Fruit fly (Drosophila melanogaster): ENCODE measurements around the gene CG13280.

CG13280 gene

DNA sequence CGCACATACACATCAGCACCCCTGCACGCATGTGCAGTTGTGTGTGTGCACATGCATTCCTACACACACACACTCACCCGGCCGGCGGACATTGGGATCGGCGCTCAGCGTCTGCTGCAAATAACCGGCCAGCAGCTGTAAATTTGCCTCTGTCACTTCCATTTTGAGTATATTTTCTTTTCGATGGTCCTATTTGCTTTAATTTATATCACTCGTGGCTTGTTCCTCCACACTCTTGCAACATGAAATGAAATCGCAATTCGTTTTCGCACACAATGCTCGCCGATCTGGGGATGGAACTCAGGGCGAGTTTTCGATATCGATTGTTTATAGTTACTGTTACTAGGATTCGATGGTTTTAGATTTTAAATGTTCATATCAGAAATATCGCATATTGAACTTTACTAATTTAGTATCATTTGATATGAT lies 4.0 kb upstream of the CG13280 start, which contains the start of gene Cse1 (continued):
- TF ChIP-seq pros (GFP tag; optimal IDR thresholded peaks at IDR 0.05) (no peak), CG34422 (GFP tag; IDR thresholded peaks at IDR 0.05) (peak; percentile 92), Sry-δ (GFP tag; optimal IDR thresholded peaks at IDR 0.05) (peak; percentile 81), Doc3 (GFP tag; IDR thresholded peaks at IDR 0.05; ENCODE audit: partially characterized antibody) (0 out of 3 replicates have a peak, but pooled peaks have one; percentile 40), trem (tag; optimal IDR thresholded peaks at IDR 0.05) (peak; percentile 14), Awh (GFP tag; IDR thresholded peaks at IDR 0.05) (no peak), Atf-2 (GFP tag; optimal IDR thresholded peaks at IDR 0.05) (no peak), Sox100B (GFP tag; optimal IDR thresholded peaks at IDR 0.05) (no peak), CG2199 (GFP tag; IDR thresholded peaks at IDR 0.05) (0 out of 3 replicates have a peak, but pooled peaks have one; percentile 50), CG10462 (GFP tag; optimal IDR thresholded peaks at IDR 0.05) (no peak), tup (GFP tag; optimal IDR thresholded peaks at IDR 0.05) (no peak), esg (GFP tag; conservative IDR thresholded peaks at IDR 0.05) (no peak), zfh2 (GFP tag; optimal IDR thresholded peaks at IDR 0.05) (no peak), CG18764 (GFP tag; optimal IDR thresholded peaks at IDR 0.05) (no peak), HLH4C (GFP tag; IDR thresholded peaks at IDR 0.05; ENCODE audit: partially characterized antibody) (peak; percentile 50), BEAF-32 (GFP tag; optimal IDR thresholded peaks at IDR 0.05) (peak; percentile 71), pzg (GFP tag; optimal IDR thresholded peaks at IDR 0.05) (peak; percentile 34), Ada2b (GFP tag; IDR thresholded peaks at IDR 0.05) (no peak), Usf (GFP tag; optimal IDR thresholded peaks at IDR 0.05) (no peak), Dll (GFP tag; IDR thresholded peaks at IDR 0.05; ENCODE audit: partially characterized antibody) (peak; percentile 74)

DNA sequence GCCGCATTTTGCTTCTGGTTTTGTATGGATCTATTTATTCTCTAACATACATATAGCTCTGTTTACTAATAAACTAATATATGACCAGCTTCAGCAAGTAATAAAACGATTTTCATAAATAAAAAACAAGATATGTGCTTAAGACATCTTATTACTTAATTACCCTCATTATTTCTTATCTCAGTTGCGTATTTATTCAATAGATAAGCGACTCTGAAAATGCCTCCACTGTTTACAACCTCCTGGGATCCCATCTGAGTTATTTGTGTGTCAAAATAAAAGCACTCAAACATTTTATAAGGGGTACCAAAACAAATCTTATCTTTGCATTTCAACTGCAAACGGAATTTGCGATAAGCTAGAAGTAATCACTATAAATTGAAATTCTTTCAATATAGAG lies 1.2 kb downstream of the CG13280 start:
- TF ChIP-seq CG32532 (GFP tag; IDR thresholded peaks at IDR 0.05) (no peak), CG11723 (GFP tag; optimal IDR thresholded peaks at IDR 0.05) (no peak), eyg (GFP tag; optimal IDR thresholded peaks at IDR 0.05) (no peak), ewg (GFP tag; optimal IDR thresholded peaks at IDR 0.05) (no peak), CG6683 (GFP tag; optimal IDR thresholded peaks at IDR 0.05) (no peak), gsb (GFP tag; IDR thresholded peaks at IDR 0.05) (no peak), Dip3 (GFP tag; optimal IDR thresholded peaks at IDR 0.05) (no peak), CG15601 (tag; optimal IDR thresholded peaks at IDR 0.05) (peak; percentile 12), grau (tag; optimal IDR thresholded peaks at IDR 0.05) (peak; percentile 37), Hey (tag; optimal IDR thresholded peaks at IDR 0.05) (peak; percentile 30), CG13624 (GFP tag; optimal IDR thresholded peaks at IDR 0.05) (no peak), row (GFP tag; IDR thresholded peaks at IDR 0.05) (no peak), schlank (tag; optimal IDR thresholded peaks at IDR 0.05) (peak; percentile 10), usp (GFP tag; optimal IDR thresholded peaks at IDR 0.05) (no peak), kni (GFP tag; optimal IDR thresholded peaks at IDR 0.05) (no peak), Asciz (GFP tag; optimal IDR thresholded peaks at IDR 0.05) (no peak), ato (GFP tag; IDR thresholded peaks at IDR 0.05; ENCODE audit: partially characterized antibody) (no peak), maf-S (GFP tag; optimal IDR thresholded peaks at IDR 0.05) (no peak), Nf-YB (GFP tag; optimal IDR thresholded peaks at IDR 0.05) (peak; percentile 36), zen (tag; optimal IDR thresholded peaks at IDR 0.05) (no peak), CG2116 (GFP tag; optimal IDR thresholded peaks at IDR 0.05) (no peak), CG33557 (GFP tag; optimal IDR thresholded peaks at IDR 0.05) (no peak), CG14014 (GFP tag; IDR thresholded peaks at IDR 0.05) (peak; percentile 40; the same call in 1 of the 2 replicates), CG15269 (tag; optimal IDR thresholded peaks at IDR 0.05) (peak; percentile 48), GATAe (GFP tag; conservative IDR thresholded peaks at IDR 0.05) (peak; percentile 59), scrt (GFP tag; optimal IDR thresholded peaks at IDR 0.05) (peak; percentile 54), CG11504 (tag; optimal IDR thresholded peaks at IDR 0.05) (no peak), CG1603 (tag; optimal IDR thresholded peaks at IDR 0.05) (no peak), phol (tag; optimal IDR thresholded peaks at IDR 0.05) (no peak), CG7786 (GFP tag; optimal IDR thresholded peaks at IDR 0.05) (no peak), CG6765 (GFP tag; optimal IDR thresholded peaks at IDR 0.05) (peak; percentile 51)

Data from whole organism, embryonic.